Fruit fly (Drosophila melanogaster): Measurements from ENCODE around the gene CG32669.

CG32669 gene

dm6 chrX:10824227-10824702 is 20.6 kb downstream of the CG32669 start, which contains the start of gene Imp:
Gene Imp (minus strand): TSS chrX:10824277.
- TF ChIP-seq CG13204 (GFP tag; optimal IDR thresholded peaks at IDR 0.05) (no peak), CG15710 (tag; optimal IDR thresholded peaks at IDR 0.05) (no peak), rn (GFP tag; IDR thresholded peaks at IDR 0.05) (no peak), fd96Ca (GFP tag; IDR thresholded peaks at IDR 0.05) (no peak), CG10348 (GFP tag; IDR thresholded peaks at IDR 0.05) (no peak), Ets98B (GFP tag; IDR thresholded peaks at IDR 0.05) (no peak), CG12605 (GFP tag; IDR thresholded peaks at IDR 0.05) (no peak)

dm6 chrX:10823441-10823818 is 21.5 kb downstream of the CG32669 start:
- TF ChIP-seq Snoo (tag; optimal IDR thresholded peaks at IDR 0.05) = no peak
- no peak for TF ChIP-seq CG13204 (GFP tag; optimal IDR thresholded peaks at IDR 0.05)
- TF ChIP-seq CG10348 (GFP tag; IDR thresholded peaks at IDR 0.05) = no peak
- no peak for TF ChIP-seq CG15710 (tag; optimal IDR thresholded peaks at IDR 0.05)
- no peak for TF ChIP-seq CG9948 (tag; optimal IDR thresholded peaks at IDR 0.05)
- TF ChIP-seq CG17806 (tag; optimal IDR thresholded peaks at IDR 0.05) = no peak
- TF ChIP-seq EcR (GFP tag; optimal IDR thresholded peaks at IDR 0.05) = no peak
- no peak for TF ChIP-seq CG8301 (tag; optimal IDR thresholded peaks at IDR 0.05)
- TF ChIP-seq CG4496 (GFP tag; IDR thresholded peaks at IDR 0.05) = no peak
- no peak for TF ChIP-seq CG14655 (GFP tag; optimal IDR thresholded peaks at IDR 0.05)
- TF ChIP-seq Ets98B (GFP tag; IDR thresholded peaks at IDR 0.05) = no peak
- TF ChIP-seq D1 (tag; optimal IDR thresholded peaks at IDR 0.05) = no peak
- TF ChIP-seq Pif1A (GFP tag; optimal IDR thresholded peaks at IDR 0.05) = no peak
- TF ChIP-seq gl (tag; optimal IDR thresholded peaks at IDR 0.05) = no peak
- no peak for TF ChIP-seq CG12605 (GFP tag; IDR thresholded peaks at IDR 0.05)

- TF ChIP-seq CG4496 (GFP tag; IDR thresholded peaks at IDR 0.05) (no peak), CG14655 (GFP tag; optimal IDR thresholded peaks at IDR 0.05) (no peak), CG13204 (GFP tag; optimal IDR thresholded peaks at IDR 0.05) (no peak), CG17806 (tag; optimal IDR thresholded peaks at IDR 0.05) (no peak), EcR (GFP tag; optimal IDR thresholded peaks at IDR 0.05) (no peak), Pif1B (GFP tag; optimal IDR thresholded peaks at IDR 0.05) (no peak), Snoo (tag; optimal IDR thresholded peaks at IDR 0.05) (no peak), CG8159 (tag; optimal IDR thresholded peaks at IDR 0.05) (no peak), CG8301 (tag; optimal IDR thresholded peaks at IDR 0.05) (no peak), CG12605 (GFP tag; IDR thresholded peaks at IDR 0.05) (no peak)
Measured at dm6 chrX:10822678-10823440, 22.0 kb downstream of the CG32669 start.

dm6 chrX:10822096-10822495 is 22.8 kb downstream of the CG32669 start:
- TF ChIP-seq Ets98B (GFP tag; IDR thresholded peaks at IDR 0.05) (no peak), rn (GFP tag; IDR thresholded peaks at IDR 0.05) (no peak), CG32121 (GFP tag; IDR thresholded peaks at IDR 0.05) (no peak), gl (tag; optimal IDR thresholded peaks at IDR 0.05) (no peak), CG14655 (GFP tag; optimal IDR thresholded peaks at IDR 0.05) (no peak), CG15710 (tag; optimal IDR thresholded peaks at IDR 0.05) (no peak), CG4496 (GFP tag; IDR thresholded peaks at IDR 0.05) (no peak), fd96Ca (GFP tag; IDR thresholded peaks at IDR 0.05) (no peak), CG8301 (tag; optimal IDR thresholded peaks at IDR 0.05) (no peak)

dm6 chrX:10820741-10821140 is 24.1 kb downstream of the CG32669 start:
- TF ChIP-seq CG34367 (tag; optimal IDR thresholded peaks at IDR 0.05) = no peak
- TF ChIP-seq CG12605 (GFP tag; IDR thresholded peaks at IDR 0.05) = no peak
- TF ChIP-seq CG32121 (GFP tag; IDR thresholded peaks at IDR 0.05) = no peak
- TF ChIP-seq CG8301 (tag; optimal IDR thresholded peaks at IDR 0.05) = no peak
- no peak for TF ChIP-seq Ets98B (GFP tag; IDR thresholded peaks at IDR 0.05)

- no peak for TF ChIP-seq Pif1A (GFP tag; optimal IDR thresholded peaks at IDR 0.05)
Measured at dm6 chrX:10816856-10817255, 28.0 kb downstream of the CG32669 start.

dm6 chrX:10815511-10816080 is 29.3 kb downstream of the CG32669 start:
- TF ChIP-seq D1 (tag; optimal IDR thresholded peaks at IDR 0.05) (no peak), CG10348 (GFP tag; IDR thresholded peaks at IDR 0.05) (no peak), rn (GFP tag; IDR thresholded peaks at IDR 0.05) (no peak), CG15710 (tag; optimal IDR thresholded peaks at IDR 0.05) (no peak), CG34367 (tag; optimal IDR thresholded peaks at IDR 0.05) (no peak), Ets98B (GFP tag; IDR thresholded peaks at IDR 0.05) (no peak), fd96Ca (GFP tag; IDR thresholded peaks at IDR 0.05) (no peak), CG14655 (GFP tag; optimal IDR thresholded peaks at IDR 0.05) (no peak), CG32121 (GFP tag; IDR thresholded peaks at IDR 0.05) (no peak), CG9948 (tag; optimal IDR thresholded peaks at IDR 0.05) (no peak), CG4496 (GFP tag; IDR thresholded peaks at IDR 0.05) (no peak), Pif1B (GFP tag; optimal IDR thresholded peaks at IDR 0.05) (no peak)
